Worm (Caenorhabditis elegans) whole organism, midembryonic: ENCODE measurements around the gene F40C5.1.

Experiments used
- T22C8.4 ChIP-seq: fragments of 200-800 bp; sonication (Bioruptor generic); IDR thresholded peaks from 2 replicates; pipeline ENCODE4 v1.3.6; 2022; ENCODE audit warnings: missing genetic modification characterization, missing compliant biosample characterization
- cog-1 ChIP-seq: sonication (generic microtip); optimal IDR thresholded peaks from 2 replicates; lab custom pipeline; 2016; ENCODE audit warnings: missing genetic modification characterization, missing compliant biosample characterization
- flt-1 ChIP-seq: fragments of 200-800 bp; sonication (Bioruptor generic); IDR thresholded peaks from 2 replicates; pipeline ENCODE4 v1.3.6; 2022; ENCODE audit warnings: missing genetic modification characterization, missing compliant biosample characterization
- klf-2 ChIP-seq: fragments of 200-800 bp; sonication (Bioruptor generic); conservative IDR thresholded peaks from 2 replicates; pipeline ENCODE4 v1.3.6; 2022; ENCODE audit warnings: missing genetic modification reagents, missing genetic modification characterization, missing compliant biosample characterization
- med-1 ChIP-seq: sonication (generic microtip); optimal IDR thresholded peaks from 2 replicates; lab custom pipeline; 2017; ENCODE audit warnings: missing genetic modification characterization, mild to moderate bottlenecking, missing compliant biosample characterization, antibody characterized with exemption, missing genetic modification reagents; ENCODE audit not compliant: insufficient read depth
- ref-1 ChIP-seq: fragments of 200-800 bp; sonication (Bioruptor generic); conservative IDR thresholded peaks from 2 replicates; pipeline ENCODE4 v1.3.6; 2022; ENCODE audit warnings: missing genetic modification reagents, missing genetic modification characterization, missing compliant biosample characterization
- tab-1 ChIP-seq: fragments of 200-800 bp; sonication (Bioruptor generic); IDR thresholded peaks from 2 replicates; pipeline ENCODE4 v1.3.6; 2022; ENCODE audit warnings: missing genetic modification characterization, missing compliant biosample characterization
- ztf-23 ChIP-seq: fragments of 200-800 bp; sonication (Bioruptor generic); IDR thresholded peaks from 2 replicates; pipeline ENCODE4 v1.3.6; 2022; ENCODE audit warnings: missing genetic modification reagents, missing genetic modification characterization, missing compliant biosample characterization
- ztf-29 ChIP-seq: fragments of 200-800 bp; sonication (Bioruptor generic); IDR thresholded peaks from 2 replicates; pipeline ENCODE4 v1.3.6; 2022; ENCODE audit warnings: missing genetic modification reagents, missing genetic modification characterization, missing compliant biosample characterization

ce11 chrV:3606391-3606790 is 33.9 kb downstream of the F40C5.1 start:
- TF ChIP-seq ref-1 (GFP tag; lab: Robert Waterston, UW) (no peak), tab-1 (GFP tag; lab: Robert Waterston, UW) (no peak), ztf-23 (GFP tag; lab: Robert Waterston, UW) (no peak), med-1 (GFP tag; lab: Kevin White, UChicago) (no peak), klf-2 (no peak), cog-1 (tag; lab: Kevin White, UChicago) (no peak), flt-1 (GFP tag; lab: Robert Waterston, UW) (no peak), ztf-29 (GFP tag; lab: Robert Waterston, UW) (no peak), T22C8.4 (GFP tag; lab: Robert Waterston, UW) (no peak)
